Worm (Caenorhabditis elegans): ENCODE results near the gene T01G5.7.

T01G5.7 gene

DNA sequence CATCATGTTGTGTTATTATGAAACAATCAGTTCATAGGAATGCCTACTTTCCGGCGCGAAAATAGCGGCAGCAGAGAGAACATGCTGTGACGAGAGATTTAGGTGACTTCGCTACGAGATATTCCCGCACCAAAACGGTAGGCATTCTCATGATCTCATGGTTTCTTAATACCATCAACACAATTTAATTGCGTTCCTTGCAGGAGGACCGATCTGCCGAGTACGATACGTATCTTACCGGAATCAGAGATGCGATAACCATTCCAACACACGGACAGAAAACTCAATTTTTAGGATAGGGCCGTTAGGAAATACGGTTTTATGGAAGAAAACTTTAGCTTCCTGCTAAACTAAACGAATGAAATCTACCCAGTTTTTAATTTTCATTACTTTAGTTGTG lies 37.0 kb downstream of the T01G5.7 start, which contains the start of gene T09F5.1:
Gene T09F5.1 (plus strand): TSS at position 301 of the 400 bp plus-strand sequence.
- TF ChIP-seq let-526 (GFP tag; IDR thresholded peaks at IDR 0.05) = no peak
- TF ChIP-seq ztf-26 (tag; optimal IDR thresholded peaks at IDR 0.05) = no peak
- TF ChIP-seq zfh-2 (GFP tag; conservative IDR thresholded peaks at IDR 0.05) = no peak
- TF ChIP-seq F22D6.2 (tag; optimal IDR thresholded peaks at IDR 0.05) = no peak
- TF ChIP-seq lir-1 (GFP tag; conservative IDR thresholded peaks at IDR 0.05) = no peak
- no peak for TF ChIP-seq tlf-1 (GFP tag; optimal IDR thresholded peaks at IDR 0.05)
- no peak for TF ChIP-seq aptf-3 (GFP tag; IDR thresholded peaks at IDR 0.05)
- no peak for TF ChIP-seq lin-40 (tag; optimal IDR thresholded peaks at IDR 0.05)
- TF ChIP-seq K11D2.4 (GFP tag; IDR thresholded peaks at IDR 0.05) = no peak
- TF ChIP-seq chd-7 (tag; optimal IDR thresholded peaks at IDR 0.05) = no peak
- no peak for TF ChIP-seq snpc-3.4 (tag; optimal IDR thresholded peaks at IDR 0.05)
- no peak for TF ChIP-seq tbx-9 (tag; optimal IDR thresholded peaks at IDR 0.05; ENCODE audit: borderline replicate concordance)
- TF ChIP-seq lin-54 (GFP tag; optimal IDR thresholded peaks at IDR 0.05) = no peak
- no peak for TF ChIP-seq pbrm-1 (GFP tag; IDR thresholded peaks at IDR 0.05)
- TF ChIP-seq lsy-27 (tag; optimal IDR thresholded peaks at IDR 0.05; ENCODE audit: borderline replicate concordance, insufficient read depth) = no peak
- no peak for TF ChIP-seq unc-62 (GFP tag; optimal IDR thresholded peaks at IDR 0.05)
- no peak for TF ChIP-seq cebp-2 (GFP tag; IDR thresholded peaks at IDR 0.05)

ce11 chrV:15150176-15150575 lies 38.4 kb downstream of the T01G5.7 start:
- TF ChIP-seq Y56A3A.18 (GFP tag; IDR thresholded peaks at IDR 0.05) (no peak), mxl-1 (tag; optimal IDR thresholded peaks at IDR 0.05) (no peak), B0261.1 (tag; optimal IDR thresholded peaks at IDR 0.05) (no peak), nhr-27 (tag; optimal IDR thresholded peaks at IDR 0.05) (no peak), him-1 (tag; optimal IDR thresholded peaks at IDR 0.05) (no peak), sea-2 (GFP tag; IDR thresholded peaks at IDR 0.05) (no peak)

ce11 chrV:15150661-15151060 lies 38.9 kb downstream of the T01G5.7 start, which contains the start of gene T09F5.2:
TSS of gene T09F5.2 (plus strand) at chrV:15150961.
- no peak for TF ChIP-seq nfya-2 (GFP tag; IDR thresholded peaks at IDR 0.05)
- TF ChIP-seq Y56A3A.18 (GFP tag; IDR thresholded peaks at IDR 0.05) = no peak
- TF ChIP-seq hlh-26 (GFP tag; conservative IDR thresholded peaks at IDR 0.05) = no peak
- TF ChIP-seq hrde-1 (tag; optimal IDR thresholded peaks at IDR 0.05; ENCODE audit: borderline replicate concordance) = no peak
- no peak for TF ChIP-seq madf-3 (GFP tag; IDR thresholded peaks at IDR 0.05)
- TF ChIP-seq mes-4 (tag; optimal IDR thresholded peaks at IDR 0.05) = no peak
- TF ChIP-seq egl-18 (GFP tag; IDR thresholded peaks at IDR 0.05) = no peak
- no peak for TF ChIP-seq hsf-1 (GFP tag; IDR thresholded peaks at IDR 0.05)

DNA sequence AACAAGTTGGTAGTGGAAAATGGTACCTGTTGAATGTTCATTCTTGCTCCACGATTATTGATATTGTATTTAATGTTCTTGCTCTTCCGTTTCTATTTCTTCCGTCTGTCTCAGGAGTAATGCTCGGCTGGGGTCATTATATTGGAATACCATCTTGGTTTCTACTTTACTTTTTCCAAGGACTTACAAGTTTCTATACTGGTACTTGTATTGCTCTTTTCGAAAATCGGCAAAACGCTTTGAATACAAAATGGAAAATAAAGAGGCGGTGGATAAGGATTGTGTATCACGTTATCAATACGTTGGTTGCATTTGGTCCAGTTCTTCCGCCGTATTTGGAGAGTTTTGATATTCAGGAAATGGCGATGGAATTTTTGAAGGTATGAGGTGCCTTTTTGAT lies 40.2 kb downstream of the T01G5.7 start:
- TF ChIP-seq tlf-1 (GFP tag; optimal IDR thresholded peaks at IDR 0.05) (no peak), lir-1 (GFP tag; conservative IDR thresholded peaks at IDR 0.05) (no peak), sdz-38 (tag; optimal IDR thresholded peaks at IDR 0.05) (no peak), rec-8 (tag; optimal IDR thresholded peaks at IDR 0.05) (no peak), Y53F4B.3 (GFP tag; IDR thresholded peaks at IDR 0.05) (no peak), B0035.1 (tag; optimal IDR thresholded peaks at IDR 0.05) (no peak), madf-8 (GFP tag; conservative IDR thresholded peaks at IDR 0.05) (no peak), sea-2 (GFP tag; IDR thresholded peaks at IDR 0.05) (no peak), B0019.2 (GFP tag; conservative IDR thresholded peaks at IDR 0.05) (no peak), pbrm-1 (GFP tag; IDR thresholded peaks at IDR 0.05) (no peak), madf-3 (GFP tag; IDR thresholded peaks at IDR 0.05) (no peak), mxl-1 (tag; optimal IDR thresholded peaks at IDR 0.05) (no peak)
